Worm (Caenorhabditis elegans) whole organism, young adult: ENCODE data around the gene C17E7.12.
A peak's percentile ranks its signal among the peaks of the same experiment; 100 is the strongest.

ENCODE experiments used
- B0261.1 ChIP-seq: sonication (generic microtip); optimal IDR thresholded peaks from 2 replicates; lab custom pipeline; 2016; ENCODE audit warnings: mild to moderate bottlenecking, missing genetic modification characterization, moderate library complexity, missing compliant biosample characterization
- D2030.7 ChIP-seq: fragments of 200-800 bp; sonication (Bioruptor generic); IDR thresholded peaks from 2 replicates; pipeline ENCODE4 v1.3.6; 2022; ENCODE audit warnings: missing genetic modification reagents, missing genetic modification characterization, missing compliant biosample characterization
- F22D6.2 ChIP-seq: sonication (generic microtip); optimal IDR thresholded peaks from 2 replicates; lab custom pipeline; 2016; ENCODE audit warnings: mild to moderate bottlenecking, missing genetic modification characterization, missing compliant biosample characterization
- F33H1.4 ChIP-seq: fragments of 200-800 bp; sonication (Bioruptor generic); IDR thresholded peaks from 2 replicates; pipeline ENCODE4 v1.3.6; 2022; ENCODE audit warnings: missing genetic modification reagents, missing genetic modification characterization, missing compliant biosample characterization
- F37B4.10 ChIP-seq: fragments of 200-800 bp; sonication (Bioruptor generic); IDR thresholded peaks from 2 replicates; pipeline ENCODE4 v1.3.6; 2022; ENCODE audit warnings: missing genetic modification characterization, missing compliant biosample characterization
- F39B2.1 ChIP-seq: fragments of 200-800 bp; sonication (Bioruptor generic); IDR thresholded peaks from 2 replicates; pipeline ENCODE4 v1.3.6; 2022; ENCODE audit warnings: missing genetic modification reagents, missing genetic modification characterization, missing compliant biosample characterization
- F49E8.2 ChIP-seq: sonication (generic microtip); optimal IDR thresholded peaks from 3 replicates; lab custom pipeline; 2017; ENCODE audit warnings: missing genetic modification characterization, mild to moderate bottlenecking, missing compliant biosample characterization, antibody characterized with exemption, moderate library complexity; ENCODE audit not compliant: insufficient read depth
- ZK185.1 ChIP-seq: sonication (generic microtip); optimal IDR thresholded peaks from 2 replicates; lab custom pipeline; 2016; ENCODE audit warnings: mild to moderate bottlenecking, missing genetic modification characterization, missing compliant biosample characterization; ENCODE audit not compliant: poor library complexity, severe bottlenecking
- attf-6 ChIP-seq: fragments of 200-800 bp; sonication (Bioruptor generic); IDR thresholded peaks from 2 replicates; pipeline ENCODE4 v1.3.6; 2022; ENCODE audit warnings: missing genetic modification reagents, missing genetic modification characterization, missing compliant biosample characterization
- ceh-91 ChIP-seq: fragments of 200-800 bp; sonication (Bioruptor generic); IDR thresholded peaks from 2 replicates; pipeline ENCODE4 v1.3.6; 2022; ENCODE audit warnings: missing genetic modification reagents, missing genetic modification characterization, missing compliant biosample characterization
- die-1 ChIP-seq: sonication (generic microtip); optimal IDR thresholded peaks from 2 replicates; lab custom pipeline; 2016; ENCODE audit warnings: missing genotype, mild to moderate bottlenecking, missing genetic modification characterization, missing compliant biosample characterization
- egl-18 ChIP-seq: fragments of 200-800 bp; sonication (Bioruptor generic); IDR thresholded peaks from 2 replicates; pipeline ENCODE4 v1.3.6; 2022; ENCODE audit warnings: missing genetic modification reagents, missing genetic modification characterization, missing compliant biosample characterization
- egrh-3 ChIP-seq: fragments of 200-800 bp; sonication (Bioruptor generic); IDR thresholded peaks from 2 replicates; pipeline ENCODE4 v1.3.6; 2022; ENCODE audit warnings: missing genetic modification reagents, missing genetic modification characterization, missing compliant biosample characterization
- hmg-1.2 ChIP-seq: fragments of 200-800 bp; sonication (Bioruptor generic); IDR thresholded peaks from 2 replicates; pipeline ENCODE4 v1.3.6; 2022; ENCODE audit warnings: missing genetic modification reagents, missing genetic modification characterization, missing compliant biosample characterization
- lag-1 ChIP-seq: fragments of 200-800 bp; sonication (Bioruptor generic); IDR thresholded peaks from 2 replicates; pipeline ENCODE4 v1.3.6; 2022; ENCODE audit warnings: missing genetic modification reagents, missing genetic modification characterization, missing compliant biosample characterization
- lin-26 ChIP-seq: fragments of 200-800 bp; sonication (Bioruptor generic); IDR thresholded peaks from 2 replicates; pipeline ENCODE4 v1.3.6; 2022; ENCODE audit warnings: missing genetic modification reagents, missing genetic modification characterization, missing compliant biosample characterization
- lin-35 ChIP-seq, 3 experiments: fragments of 150-350 bp in 2 of 3; sonication (generic microtip) in 1 of 3; optimal IDR thresholded peaks; 2 replicates each; lab custom pipeline; 2014 to 2018; ENCODE audit warnings: missing biosample characterization in 3 of 3, missing genetic modification characterization in 3 of 3, missing genetic modification reagents in 3 of 3
- lin-40 ChIP-seq: sonication (generic microtip); optimal IDR thresholded peaks from 2 replicates; lab custom pipeline; 2016; ENCODE audit warnings: missing genetic modification characterization, mild to moderate bottlenecking, missing compliant biosample characterization, missing genotype, missing genetic modification reagents
- lir-1 ChIP-seq: fragments of 200-800 bp; sonication (Bioruptor generic); conservative IDR thresholded peaks from 2 replicates; pipeline ENCODE4 v1.3.6; 2022; ENCODE audit warnings: missing genetic modification reagents, missing genetic modification characterization, missing compliant biosample characterization
- lsl-1 ChIP-seq: fragments of 200-800 bp; sonication (Bioruptor generic); optimal IDR thresholded peaks from 2 replicates; lab custom pipeline; 2018; ENCODE audit warnings: mild to moderate bottlenecking, missing genetic modification characterization, moderate library complexity, missing compliant biosample characterization
- madf-3 ChIP-seq: fragments of 200-800 bp; sonication (Bioruptor generic); IDR thresholded peaks from 2 replicates; pipeline ENCODE4 v1.3.6; 2022; ENCODE audit warnings: missing genetic modification reagents, missing genetic modification characterization, missing compliant biosample characterization
- madf-6 ChIP-seq: fragments of 200-800 bp; sonication (Bioruptor generic); IDR thresholded peaks from 2 replicates; pipeline ENCODE4 v1.3.6; 2022; ENCODE audit warnings: missing genetic modification reagents, missing genetic modification characterization, missing compliant biosample characterization
- mxl-1 ChIP-seq: sonication (generic microtip); optimal IDR thresholded peaks from 2 replicates; lab custom pipeline; 2016; ENCODE audit warnings: missing genetic modification characterization, missing compliant biosample characterization
- nfyb-1 ChIP-seq: fragments of 200-800 bp; sonication (Bioruptor generic); IDR thresholded peaks from 2 replicates; pipeline ENCODE4 v1.3.6; 2022; ENCODE audit warnings: missing genetic modification reagents, missing genetic modification characterization, missing compliant biosample characterization
- nhr-120 ChIP-seq: fragments of 200-800 bp; sonication (Bioruptor generic); IDR thresholded peaks from 2 replicates; pipeline ENCODE4 v1.3.6; 2022; ENCODE audit warnings: missing genetic modification characterization, missing compliant biosample characterization
- pbrm-1 ChIP-seq: fragments of 200-800 bp; sonication (Bioruptor generic); IDR thresholded peaks from 2 replicates; pipeline ENCODE4 v1.3.6; 2022; ENCODE audit warnings: missing genetic modification reagents, missing genetic modification characterization, missing compliant biosample characterization
- snpc-4 ChIP-seq, 5 experiments: fragments of 150-350 bp in 1 of 5; sonication (generic microtip) in 4 of 5; optimal IDR thresholded peaks; 2 replicates each; lab custom pipeline; 2014 to 2018; ENCODE audit warnings: missing genetic modification characterization in 5 of 5, missing biosample characterization in 3 of 5, antibody characterized with exemption in 2 of 5, mild to moderate bottlenecking in 2 of 5, missing compliant biosample characterization in 2 of 5, missing genotype in 2 of 5, moderate library complexity in 2 of 5, missing genetic modification reagents in 1 of 5
- sptf-2 ChIP-seq: fragments of 200-800 bp; sonication (Bioruptor generic); optimal IDR thresholded peaks from 2 replicates; lab custom pipeline; 2018; ENCODE audit warnings: mild to moderate bottlenecking, missing genetic modification characterization, missing compliant biosample characterization
- tbx-9 ChIP-seq: sonication (generic microtip); optimal IDR thresholded peaks from 2 replicates; lab custom pipeline; 2016; ENCODE audit warnings: borderline replicate concordance, missing genetic modification characterization, inconsistent platforms, missing compliant biosample characterization

C17E7.12 gene

DNA sequence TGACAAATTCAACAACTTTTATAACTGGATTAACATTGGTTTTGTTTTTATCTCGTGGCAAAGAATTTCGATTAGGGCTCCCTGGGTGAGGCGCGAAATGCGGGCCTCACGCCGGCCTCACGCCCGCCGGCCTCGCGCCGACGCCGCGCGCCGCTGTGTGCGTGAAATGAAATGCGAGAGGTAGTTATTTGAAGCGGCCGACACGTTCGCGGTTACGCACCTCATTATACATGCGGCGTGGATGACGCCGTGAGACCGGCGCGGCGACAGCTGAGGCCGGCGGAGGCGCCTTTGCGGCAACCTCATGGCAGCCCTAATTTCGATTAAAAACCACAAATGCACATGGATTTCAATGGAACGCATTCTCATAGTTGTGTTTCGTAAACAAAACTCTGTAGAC is 35.7 kb upstream of the C17E7.12 start:
- no peak for TF ChIP-seq nfyb-1 (GFP tag; lab: Robert Waterston, UW)
- TF ChIP-seq snpc-4 (GFP tag; optimal IDR thresholded peaks at IDR 0.05; lab: Kevin White, UChicago): no peak
- peak in 2 of 4 experiments; percentile 74 to 84 for TF ChIP-seq snpc-4 (tag; optimal IDR thresholded peaks at IDR 0.05; lab: Kevin White, UChicago)
- TF ChIP-seq egrh-3 (GFP tag; lab: Robert Waterston, UW): no peak; the same call in 1 of the 2 replicates
- no peak for TF ChIP-seq pbrm-1
- TF ChIP-seq sptf-2 (GFP tag; lab: Kevin White, UChicago): no peak
- TF ChIP-seq egl-18 (GFP tag; lab: Robert Waterston, UW): 0 out of 2 replicates have a peak, but pooled peaks have one; percentile 30
- TF ChIP-seq F22D6.2 (tag; lab: Kevin White, UChicago): no peak
- TF ChIP-seq ceh-91 (GFP tag; lab: Robert Waterston, UW): no peak
- TF ChIP-seq nhr-120 (GFP tag; lab: Robert Waterston, UW): 0 out of 2 replicates have a peak, but pooled peaks have one; percentile 43
- TF ChIP-seq F37B4.10 (GFP tag; lab: Robert Waterston, UW): 0 out of 2 replicates have a peak, but pooled peaks have one; percentile 78
- peak; percentile 57 for TF ChIP-seq hmg-1.2 (GFP tag; lab: Robert Waterston, UW)
- no peak for TF ChIP-seq lin-26 (GFP tag; lab: Robert Waterston, UW)
- TF ChIP-seq lir-1 (GFP tag; lab: Robert Waterston, UW): no peak
- TF ChIP-seq ZK185.1 (tag; lab: Kevin White, UChicago): no peak
- TF ChIP-seq attf-6 (GFP tag; lab: Robert Waterston, UW): no peak
- TF ChIP-seq lsl-1 (GFP tag; lab: Kevin White, UChicago): no peak

DNA sequence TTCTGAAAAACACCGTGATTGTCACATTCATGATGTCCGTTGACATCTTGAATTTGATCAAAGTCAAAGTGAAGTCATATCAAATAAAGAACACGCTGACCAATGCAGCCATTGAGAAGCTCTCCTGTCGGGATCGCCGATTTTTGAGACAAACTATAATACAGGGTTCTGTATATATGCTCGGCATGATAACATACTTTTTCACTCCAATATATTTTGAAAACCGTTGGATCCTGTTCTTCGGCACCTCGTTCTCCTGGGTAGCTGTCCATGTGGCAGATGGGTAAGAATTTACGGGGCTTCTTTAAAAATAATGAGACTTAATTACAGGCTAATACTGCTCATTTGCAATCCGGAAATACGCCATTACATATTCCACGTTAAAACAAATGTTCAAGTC is 30.7 kb upstream of the C17E7.12 start:
- TF ChIP-seq madf-3 (GFP tag; lab: Robert Waterston, UW): 0 out of 2 replicates have a peak, but pooled peaks have one; percentile 45
- no peak for TF ChIP-seq mxl-1 (tag; lab: Kevin White, UChicago)

DNA sequence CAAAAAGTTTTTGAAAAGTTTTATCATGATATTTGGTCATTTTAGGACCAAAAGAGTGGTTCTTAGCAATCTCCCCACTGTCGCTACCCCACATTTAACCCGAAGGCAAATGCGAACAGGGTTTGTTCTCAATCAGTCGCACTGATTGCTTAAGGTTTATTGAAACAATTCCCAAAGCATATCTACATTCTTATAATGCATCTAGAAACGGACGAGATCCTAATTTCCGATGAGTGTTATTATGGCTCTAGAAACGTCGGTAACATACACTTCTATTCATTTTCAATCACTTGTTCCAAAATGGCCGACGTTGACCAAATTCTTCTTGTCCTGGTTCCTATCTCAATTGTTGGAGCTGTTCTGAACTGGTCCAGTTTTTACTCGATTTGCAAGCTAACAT is 29.8 kb upstream of the C17E7.12 start, which contains the start of gene srx-65:
Gene srx-65 (plus strand): TSS at position 301 of the 400 bp plus-strand sequence.
- TF ChIP-seq F33H1.4 (GFP tag; lab: Robert Waterston, UW): no peak
- TF ChIP-seq F39B2.1 (GFP tag; lab: Robert Waterston, UW): no peak
- TF ChIP-seq tbx-9 (tag; lab: Kevin White, UChicago): no peak

DNA sequence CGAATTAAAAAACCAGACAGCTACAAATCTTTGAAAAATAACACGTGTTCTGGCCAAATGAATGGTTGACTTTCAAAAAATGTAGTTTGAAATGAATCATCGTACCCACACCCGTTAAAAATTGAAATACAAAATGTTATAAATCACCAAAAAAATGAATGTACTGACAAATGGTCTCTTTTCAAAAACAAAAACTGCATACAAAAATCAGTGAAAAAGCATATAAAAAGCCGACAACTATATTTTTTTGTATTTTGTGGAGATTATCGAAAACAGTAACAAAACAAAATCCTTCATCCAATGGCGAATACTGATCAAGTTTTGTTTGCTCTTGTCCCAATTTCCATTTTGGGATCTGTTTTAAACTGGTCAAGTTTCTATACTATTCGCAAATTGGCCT is 27.5 kb upstream of the C17E7.12 start, which contains the start of gene srx-66:
Gene srx-66 (plus strand): TSS at position 301 of the 400 bp plus-strand sequence.
- TF ChIP-seq B0261.1 (tag; lab: Kevin White, UChicago) (no peak), lag-1 (GFP tag; lab: Robert Waterston, UW) (no peak), madf-6 (GFP tag; lab: Robert Waterston, UW) (no peak), F49E8.2 (tag; lab: Kevin White, UChicago) (no peak)

DNA sequence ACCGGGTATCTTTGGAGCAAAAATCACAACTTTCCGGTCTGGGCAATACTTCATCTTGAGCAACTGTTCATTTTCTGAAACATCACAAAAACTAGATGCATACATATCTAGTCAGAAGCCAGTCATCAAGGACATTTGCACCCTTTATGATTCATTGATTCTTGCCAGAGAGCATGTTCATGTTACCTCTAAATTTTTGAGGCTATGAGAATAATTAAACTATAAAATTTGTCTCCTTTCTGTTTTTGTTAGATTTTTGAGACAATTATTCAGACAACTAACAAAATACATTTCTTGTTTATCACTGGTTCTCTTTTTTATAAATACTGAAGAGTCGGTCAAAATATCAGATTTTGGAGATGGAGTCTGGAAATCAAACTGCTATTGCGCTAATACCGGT is 24.7 kb upstream of the C17E7.12 start, which contains the start of gene srx-67:
Gene srx-67 (plus strand): TSS at position 301 of the 400 bp plus-strand sequence.
- no peak for TF ChIP-seq madf-3 (GFP tag; lab: Robert Waterston, UW)
- no peak for TF ChIP-seq D2030.7 (GFP tag; lab: Robert Waterston, UW)
- TF ChIP-seq egrh-3 (GFP tag; lab: Robert Waterston, UW): no peak
- TF ChIP-seq snpc-4 (GFP tag; optimal IDR thresholded peaks at IDR 0.05; lab: Kevin White, UChicago): no peak
- no peak for TF ChIP-seq snpc-4 (tag; optimal IDR thresholded peaks at IDR 0.05; lab: Kevin White, UChicago)
- no peak for TF ChIP-seq lin-26 (GFP tag; lab: Robert Waterston, UW)
- no peak for TF ChIP-seq lin-35 (GFP tag; optimal IDR thresholded peaks at IDR 0.05; lab: Kevin White, UChicago)

DNA sequence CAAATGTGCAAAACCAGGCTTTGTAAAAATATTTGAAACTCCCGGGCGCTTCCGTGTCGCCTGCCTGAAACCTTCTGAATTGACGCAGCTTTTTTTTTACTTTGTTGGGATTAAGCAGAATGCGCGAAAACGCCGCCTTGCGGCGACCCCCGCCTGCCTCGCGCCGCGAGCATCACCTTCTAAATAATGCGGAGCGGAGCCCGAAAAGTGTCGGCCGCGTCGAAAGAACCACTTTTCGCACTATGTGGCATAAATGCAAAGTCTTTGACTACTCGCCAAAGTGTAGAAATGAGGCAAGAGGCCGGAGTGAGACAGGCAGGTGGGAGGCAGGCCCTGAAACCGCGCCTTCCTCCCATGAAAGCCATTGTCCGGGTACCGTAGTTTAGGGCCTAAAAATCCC is 21.3 kb upstream of the C17E7.12 start:
- TF ChIP-seq nhr-120 (GFP tag; lab: Robert Waterston, UW): 0 out of 2 replicates have a peak, but pooled peaks have one; percentile 38
- no peak for TF ChIP-seq snpc-4 (GFP tag; optimal IDR thresholded peaks at IDR 0.05; lab: Kevin White, UChicago)
- peak in 2 of 4 experiments; percentile 60 to 79 for TF ChIP-seq snpc-4 (tag; optimal IDR thresholded peaks at IDR 0.05; lab: Kevin White, UChicago)
- no peak for TF ChIP-seq lin-40 (tag; lab: Kevin White, UChicago)
- TF ChIP-seq die-1 (tag; lab: Kevin White, UChicago): no peak
